Worm (Caenorhabditis elegans) whole organism, L1 larva: ENCODE data around the gene F22F7.12.

Source experiments
- aly-2 ChIP-seq: fragments of 150-350 bp; optimal IDR thresholded peaks from 2 replicates; lab custom pipeline; 2014; ENCODE audit warnings: missing biosample characterization, missing genetic modification characterization
- fkh-10 ChIP-seq: sonication (generic microtip); optimal IDR thresholded peaks from 2 replicates; lab custom pipeline; 2017; ENCODE audit warnings: missing biosample characterization, missing genetic modification reagents, missing genetic modification characterization
- lsy-2 ChIP-seq, 2 experiments: fragments of 150-350 bp; optimal IDR thresholded peaks; 2 replicates each; lab custom pipeline; 2014; ENCODE audit warnings: missing biosample characterization in 2 of 2, missing genetic modification characterization in 2 of 2
- mdl-1 ChIP-seq, 2 experiments: fragments of 150-350 bp; optimal IDR thresholded peaks; 2 replicates each; lab custom pipeline; 2014 to 2017; ENCODE audit warnings: missing biosample characterization in 2 of 2, missing genetic modification characterization in 2 of 2, inconsistent platforms in 1 of 2
- mep-1 ChIP-seq: fragments of 150-350 bp; optimal IDR thresholded peaks from 2 replicates; lab custom pipeline; 2014; ENCODE audit warnings: missing biosample characterization, missing genetic modification characterization
- nhr-237 ChIP-seq: fragments of 150-350 bp; optimal IDR thresholded peaks from 2 replicates; lab custom pipeline; 2014; ENCODE audit warnings: missing biosample characterization, missing genetic modification characterization
- nhr-28 ChIP-seq: fragments of 150-350 bp; optimal IDR thresholded peaks from 2 replicates; lab custom pipeline; 2014; ENCODE audit warnings: missing biosample characterization, missing genetic modification characterization
- nhr-71 ChIP-seq: sonication (generic microtip); optimal IDR thresholded peaks from 2 replicates; lab custom pipeline; 2016; ENCODE audit warnings: mild to moderate bottlenecking, missing genetic modification characterization, moderate library complexity, missing compliant biosample characterization
- pqm-1 ChIP-seq: sonication (generic microtip); optimal IDR thresholded peaks from 3 replicates; lab custom pipeline; 2017; ENCODE audit warnings: missing biosample characterization, missing genetic modification characterization
- zag-1 ChIP-seq: fragments of 150-350 bp; optimal IDR thresholded peaks from 2 replicates; lab custom pipeline; 2014; ENCODE audit warnings: missing biosample characterization, missing genetic modification characterization

DNA sequence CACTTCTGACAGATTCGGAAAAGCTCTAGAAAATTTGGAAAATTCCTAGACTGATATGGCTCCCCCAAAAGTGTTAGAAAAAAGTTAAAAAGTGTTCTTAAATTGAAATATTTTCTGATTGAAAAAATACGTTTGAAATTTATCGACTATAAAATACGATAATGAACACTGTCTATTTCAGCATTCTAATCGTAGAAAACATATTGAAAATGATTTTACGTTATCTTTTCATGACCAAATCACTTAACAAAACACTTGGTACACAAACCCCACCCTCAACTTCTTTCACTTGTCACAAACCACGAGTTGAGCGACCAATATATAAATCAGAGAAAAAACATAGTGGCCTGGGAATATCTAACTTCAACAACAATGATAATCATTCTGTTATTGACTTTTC, 34.9 kb upstream of the F22F7.12 start, which contains the start of gene cyp-33C1:
- TF ChIP-seq lsy-2 (tag; optimal IDR thresholded peaks at IDR 0.05; lab: Kevin White, UChicago) = no peak
- TF ChIP-seq nhr-71 (tag; lab: Kevin White, UChicago) = no peak
- no peak for TF ChIP-seq fkh-10 (GFP tag; lab: Kevin White, UChicago)
- no peak for TF ChIP-seq zag-1 (tag; lab: Kevin White, UChicago)
- no peak for TF ChIP-seq nhr-237 (tag; lab: Kevin White, UChicago)
- no peak for TF ChIP-seq nhr-28 (tag; lab: Kevin White, UChicago)
- no peak for TF ChIP-seq pqm-1
- TF ChIP-seq aly-2 (tag; lab: Kevin White, UChicago) = no peak
- no peak for TF ChIP-seq mdl-1 (tag; optimal IDR thresholded peaks at IDR 0.05; lab: Kevin White, UChicago)
- no peak for TF ChIP-seq mep-1
